Fruit fly (Drosophila melanogaster) whole organism, prepupa: ENCODE results near the gene Nuf2.

Experiments
- CG6854 ChIP-seq: fragments of 200-800 bp; sonication (Bioruptor generic); optimal IDR thresholded peaks from 2 replicates; lab custom pipeline; 2017; ENCODE audit warnings: missing biosample characterization, mild to moderate bottlenecking, missing genetic modification characterization
- Hr38 ChIP-seq: sonication (Bioruptor generic); optimal IDR thresholded peaks from 2 replicates; lab custom pipeline; 2016; ENCODE audit warnings: missing biosample characterization, missing genetic modification characterization
- Hr4 ChIP-seq: fragments of 200-800 bp; sonication (Bioruptor generic); optimal IDR thresholded peaks from 3 replicates; lab custom pipeline; 2016; ENCODE audit warnings: missing biosample characterization, missing genetic modification characterization
- Sox102F ChIP-seq: fragments of 200-800 bp; sonication (Bioruptor generic); optimal IDR thresholded peaks from 2 replicates; lab custom pipeline; 2016; ENCODE audit warnings: missing biosample characterization, mild to moderate bottlenecking, missing genetic modification characterization
- dac ChIP-seq: fragments of 200-800 bp; sonication (Bioruptor generic); optimal IDR thresholded peaks from 2 replicates; lab custom pipeline; 2017; ENCODE audit warnings: missing biosample characterization, mild to moderate bottlenecking, missing genetic modification characterization
- fkh ChIP-seq: fragments of 200-800 bp; sonication (Bioruptor generic); optimal IDR thresholded peaks from 3 replicates; lab custom pipeline; 2017; ENCODE audit warnings: missing biosample characterization, mild to moderate bottlenecking, missing genetic modification characterization, moderate library complexity
- topi ChIP-seq: fragments of 200-800 bp; sonication (Bioruptor generic); optimal IDR thresholded peaks from 3 replicates; lab custom pipeline; 2016; ENCODE audit warnings: missing biosample characterization, missing genetic modification characterization

- TF ChIP-seq Sox102F = no peak
- no peak for TF ChIP-seq topi (GFP tag; lab: Kevin White, UChicago)
- TF ChIP-seq Hr4 = no peak
- TF ChIP-seq dac = no peak
- TF ChIP-seq Hr38 (GFP tag; lab: Kevin White, UChicago) = no peak
- no peak for TF ChIP-seq fkh
- no peak for TF ChIP-seq CG6854 (GFP tag; lab: Kevin White, UChicago)
Measured at dm6 chr2L:7081307-7081706, 15.7 kb upstream of the Nuf2 start.
